Worm (Caenorhabditis elegans): Measurements from ENCODE around the gene srsx-31.

DNA sequence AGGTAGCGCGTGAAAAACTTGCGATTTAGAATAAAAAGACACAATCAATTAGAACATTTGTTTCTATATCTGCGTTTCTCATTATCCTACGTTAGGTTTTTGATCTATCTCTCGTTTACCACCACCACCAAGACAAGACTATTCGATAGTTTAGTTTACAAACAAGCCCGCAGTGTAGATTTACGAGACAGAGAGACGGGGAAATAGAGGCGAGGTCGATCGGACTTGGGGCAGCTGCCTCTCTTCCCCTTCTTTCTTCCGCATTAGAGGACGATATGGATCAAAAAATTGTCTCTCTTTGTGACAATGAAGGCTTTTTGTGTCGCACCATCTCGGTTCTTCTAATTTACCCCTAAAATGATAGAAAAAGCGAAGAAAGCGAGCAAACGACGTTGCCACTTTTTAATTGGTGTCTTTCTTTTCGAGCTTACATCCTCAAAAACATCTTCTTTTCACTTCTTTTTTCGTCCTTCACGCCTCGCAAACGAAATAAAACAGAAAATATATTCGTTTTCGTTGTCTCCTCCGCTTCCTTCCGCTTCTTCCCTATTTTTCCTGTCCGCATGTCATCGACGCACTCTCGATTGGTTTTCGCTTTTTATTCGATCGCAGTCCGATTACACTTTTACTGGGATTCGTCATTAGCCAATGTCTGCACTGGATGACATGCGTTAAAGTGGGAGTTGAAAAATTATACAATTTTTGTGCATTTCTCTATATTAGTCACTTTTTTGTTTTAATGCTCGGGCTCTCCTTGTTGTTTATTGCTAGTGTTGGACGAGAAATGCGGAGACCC lies 26.7 kb upstream of the srsx-31 start:
- TF ChIP-seq aha-1 (tag; optimal IDR thresholded peaks at IDR 0.05): no peak
- TF ChIP-seq lin-15B (tag; optimal IDR thresholded peaks at IDR 0.05): no peak
- no peak for TF ChIP-seq unc-62 (GFP tag; optimal IDR thresholded peaks at IDR 0.05)
- TF ChIP-seq pqm-1 (tag; optimal IDR thresholded peaks at IDR 0.05): no peak
- TF ChIP-seq unc-30 (tag; optimal IDR thresholded peaks at IDR 0.05): no peak
- no peak for TF ChIP-seq nhr-84 (tag; optimal IDR thresholded peaks at IDR 0.05)
- TF ChIP-seq lin-39 (tag; optimal IDR thresholded peaks at IDR 0.05): no peak
- no peak for TF ChIP-seq egl-27 (tag; optimal IDR thresholded peaks at IDR 0.05)
- TF ChIP-seq snpc-4 (tag; optimal IDR thresholded peaks at IDR 0.05): no peak
- TF ChIP-seq elt-3 (tag; optimal IDR thresholded peaks at IDR 0.05): peak in 1 of 6 experiments; percentile 27
- no peak for TF ChIP-seq mdl-1 (tag; optimal IDR thresholded peaks at IDR 0.05)
- TF ChIP-seq ztf-11 (tag; optimal IDR thresholded peaks at IDR 0.05): no peak
- no peak for TF ChIP-seq lin-35 (GFP tag; optimal IDR thresholded peaks at IDR 0.05)

All from whole organism, L1 larva.